Worm (Caenorhabditis elegans) whole organism, L4 larva: ENCODE results near the gene ifb-1.
"Not testable (repeated sequence)": the region's sequence is repeated elsewhere in the genome, so short reads cannot be mapped to it uniquely, and the experiment has no call there.

Experiments used
- D1046.2 ChIP-seq: fragments of 200-800 bp; sonication (Bioruptor generic); IDR thresholded peaks from 2 replicates; pipeline ENCODE4 v1.3.6; 2022; ENCODE audit warnings: missing genetic modification characterization, missing compliant biosample characterization
- F10B5.3 ChIP-seq: sonication (generic microtip); optimal IDR thresholded peaks from 2 replicates; lab custom pipeline; 2016; ENCODE audit warnings: mild to moderate bottlenecking, missing genetic modification characterization, missing compliant biosample characterization
- F26F4.8 ChIP-seq: fragments of 200-800 bp; sonication (Bioruptor generic); conservative IDR thresholded peaks from 2 replicates; pipeline ENCODE4 v1.3.6; 2022; ENCODE audit warnings: missing genetic modification characterization, missing compliant biosample characterization
- F37D6.2 ChIP-seq: sonication (generic microtip); optimal IDR thresholded peaks from 2 replicates; lab custom pipeline; 2016; ENCODE audit warnings: mild to moderate bottlenecking, missing genetic modification characterization, missing compliant biosample characterization
- T20F7.1 ChIP-seq: fragments of 200-800 bp; sonication (Bioruptor generic); optimal IDR thresholded peaks from 2 replicates; lab custom pipeline; 2018; ENCODE audit warnings: mild to moderate bottlenecking, missing genetic modification characterization, missing compliant biosample characterization
- T26A8.4 ChIP-seq: fragments of 200-800 bp; sonication (Bioruptor generic); IDR thresholded peaks from 2 replicates; pipeline ENCODE4 v1.3.6; 2022; ENCODE audit warnings: missing genetic modification characterization, missing compliant biosample characterization
- Y105C5A.15 ChIP-seq: fragments of 200-800 bp; sonication (Bioruptor generic); IDR thresholded peaks from 2 replicates; pipeline ENCODE4 v1.3.6; 2022; ENCODE audit warnings: missing genetic modification characterization, missing compliant biosample characterization
- Y5F2A.4 ChIP-seq: fragments of 200-800 bp; sonication (Bioruptor generic); optimal IDR thresholded peaks from 2 replicates; lab custom pipeline; 2018; ENCODE audit warnings: mild to moderate bottlenecking, missing genetic modification characterization, missing compliant biosample characterization
- aha-1 ChIP-seq: fragments of 150-350 bp; peaks from one replicate; lab custom pipeline; 2014; ENCODE audit warnings: missing biosample characterization, missing genetic modification characterization
- ama-1 ChIP-seq: fragments of 150-350 bp; optimal IDR thresholded peaks from 2 replicates; lab custom pipeline; 2014; ENCODE audit warnings: inconsistent platforms, mixed read lengths
- arid-1 ChIP-seq: fragments of 200-800 bp; sonication (Bioruptor generic); conservative IDR thresholded peaks from 2 replicates; pipeline ENCODE4 v1.3.6; 2022; ENCODE audit warnings: missing genetic modification reagents, missing genetic modification characterization, missing compliant biosample characterization
- ceh-20 ChIP-seq: fragments of 200-800 bp; sonication (Bioruptor generic); IDR thresholded peaks from 2 replicates; pipeline ENCODE4 v1.3.6; 2022; ENCODE audit warnings: missing genetic modification reagents, missing genetic modification characterization, missing compliant biosample characterization
- ceh-32 ChIP-seq: sonication (generic microtip); optimal IDR thresholded peaks from 2 replicates; lab custom pipeline; 2016; ENCODE audit warnings: mild to moderate bottlenecking, missing genetic modification characterization, missing compliant biosample characterization; ENCODE audit not compliant: poor library complexity
- dmd-6 ChIP-seq: fragments of 200-800 bp; sonication (Bioruptor generic); IDR thresholded peaks from 2 replicates; pipeline ENCODE4 v1.3.6; 2022; ENCODE audit warnings: missing genetic modification reagents, missing genetic modification characterization, missing compliant biosample characterization
- dmd-9 ChIP-seq: fragments of 200-800 bp; sonication (Bioruptor generic); IDR thresholded peaks from 2 replicates; pipeline ENCODE4 v1.3.6; 2022; ENCODE audit warnings: missing genetic modification reagents, missing genetic modification characterization, missing compliant biosample characterization
- dve-1 ChIP-seq: sonication (generic microtip); optimal IDR thresholded peaks from 2 replicates; lab custom pipeline; 2017; ENCODE audit warnings: antibody characterized with exemption, mild to moderate bottlenecking, missing genetic modification characterization, missing compliant biosample characterization; ENCODE audit not compliant: insufficient read depth
- egl-43 ChIP-seq: fragments of 200-800 bp; sonication (Bioruptor generic); IDR thresholded peaks from 2 replicates; pipeline ENCODE4 v1.3.6; 2022; ENCODE audit warnings: missing genetic modification reagents, missing genetic modification characterization, missing compliant biosample characterization
- hlh-11 ChIP-seq: fragments of 200-800 bp; sonication (Bioruptor generic); optimal IDR thresholded peaks from 2 replicates; lab custom pipeline; 2018; ENCODE audit warnings: mild to moderate bottlenecking, missing genetic modification characterization, missing compliant biosample characterization
- hmg-1.1 ChIP-seq: fragments of 200-800 bp; sonication (Bioruptor generic); IDR thresholded peaks from 2 replicates; pipeline ENCODE4 v1.3.6; 2022; ENCODE audit warnings: missing genetic modification reagents, missing genetic modification characterization, missing compliant biosample characterization
- lim-7 ChIP-seq: fragments of 200-800 bp; sonication (Bioruptor generic); IDR thresholded peaks from 2 replicates; pipeline ENCODE4 v1.3.6; 2022; ENCODE audit warnings: missing genetic modification characterization, missing compliant biosample characterization
- lin-1 ChIP-seq: fragments of 200-800 bp; sonication (Bioruptor generic); IDR thresholded peaks from 2 replicates; pipeline ENCODE4 v1.3.6; 2022; ENCODE audit warnings: missing genetic modification reagents, missing genetic modification characterization, missing compliant biosample characterization
- lin-15B ChIP-seq: fragments of 150-350 bp; sonication (generic microtip); optimal IDR thresholded peaks from 3 replicates; lab custom pipeline; 2014; ENCODE audit warnings: missing biosample characterization, missing genetic modification characterization
- lin-38 ChIP-seq: fragments of 200-800 bp; sonication (Bioruptor generic); IDR thresholded peaks from 2 replicates; pipeline ENCODE4 v1.3.6; 2022; ENCODE audit warnings: missing genetic modification reagents, missing genetic modification characterization, missing compliant biosample characterization
- madf-9 ChIP-seq: fragments of 200-800 bp; sonication (Bioruptor generic); conservative IDR thresholded peaks from 2 replicates; pipeline ENCODE4 v1.3.6; 2022; ENCODE audit warnings: missing genetic modification reagents, missing genetic modification characterization, missing compliant biosample characterization
- mxl-2 ChIP-seq: fragments of 200-800 bp; sonication (Bioruptor generic); conservative IDR thresholded peaks from 2 replicates; pipeline ENCODE4 v1.3.6; 2022; ENCODE audit warnings: missing genetic modification reagents, missing genetic modification characterization, missing compliant biosample characterization
- mxl-3 ChIP-seq: fragments of 200-800 bp; sonication (Bioruptor generic); optimal IDR thresholded peaks from 2 replicates; lab custom pipeline; 2018; ENCODE audit warnings: mild to moderate bottlenecking, missing genetic modification characterization, missing compliant biosample characterization
- nhr-237 ChIP-seq: sonication (generic microtip); optimal IDR thresholded peaks from 2 replicates; lab custom pipeline; 2017; ENCODE audit warnings: missing biosample characterization, missing genetic modification characterization
- nhr-28 ChIP-seq: fragments of 150-350 bp; optimal IDR thresholded peaks from 2 replicates; lab custom pipeline; 2014; ENCODE audit warnings: missing biosample characterization, missing genetic modification characterization
- nhr-48 ChIP-seq: sonication (generic microtip); optimal IDR thresholded peaks from 2 replicates; lab custom pipeline; 2016; ENCODE audit warnings: mild to moderate bottlenecking, missing genetic modification characterization, missing compliant biosample characterization
- nhr-6 ChIP-seq: fragments of 150-350 bp; optimal IDR thresholded peaks from 2 replicates; lab custom pipeline; 2014; ENCODE audit warnings: missing biosample characterization, missing genetic modification characterization
- pha-4 ChIP-seq, 2 experiments: fragments of 150-350 bp in 1 of 2; fragments of 200-800 bp in 1 of 2; sonication (Bioruptor generic) in 1 of 2; IDR thresholded peaks in 1 of 2; optimal IDR thresholded peaks in 1 of 2; 2 replicates each; pipeline versions ENCODE4 v1.3.6 to Lab custom; 2014 to 2022; ENCODE audit warnings: missing genetic modification characterization in 2 of 2, missing genetic modification reagents in 2 of 2, missing biosample characterization in 1 of 2, missing compliant biosample characterization in 1 of 2
- skn-1 ChIP-seq: fragments of 150-350 bp; optimal IDR thresholded peaks from 2 replicates; lab custom pipeline; 2014; ENCODE audit warnings: missing biosample characterization, missing genetic modification characterization
- snpc-1.2 ChIP-seq: fragments of 200-800 bp; sonication (Bioruptor generic); IDR thresholded peaks from 2 replicates; pipeline ENCODE4 v1.3.6; 2022; ENCODE audit warnings: missing genetic modification reagents, missing genetic modification characterization, missing compliant biosample characterization
- tag-97 ChIP-seq: fragments of 200-800 bp; sonication (Bioruptor generic); IDR thresholded peaks from 2 replicates; pipeline ENCODE4 v1.3.6; 2022; ENCODE audit warnings: missing genetic modification characterization, missing compliant biosample characterization
- unc-130 ChIP-seq: sonication (generic microtip); optimal IDR thresholded peaks from 2 replicates; lab custom pipeline; 2016; ENCODE audit warnings: missing genetic modification reagents, missing genetic modification characterization, missing compliant biosample characterization
- unc-62 ChIP-seq, 3 experiments: fragments of 150-350 bp in 1 of 3; sonication (generic microtip); optimal IDR thresholded peaks in 2 of 3; peaks in 1 of 3; 1 replicate in 1 of 3; 2 replicates in 2 of 3; lab custom pipeline; 2014 to 2017; ENCODE audit warnings: missing biosample characterization in 3 of 3, missing genetic modification characterization in 3 of 3, missing genetic modification reagents in 3 of 3, missing genotype in 1 of 3
- vab-7 ChIP-seq: fragments of 200-800 bp; sonication (Bioruptor generic); IDR thresholded peaks from 2 replicates; pipeline ENCODE4 v1.3.6; 2022; ENCODE audit warnings: missing genetic modification reagents, missing genetic modification characterization, missing compliant biosample characterization
- zfp-3 ChIP-seq: fragments of 200-800 bp; sonication (Bioruptor generic); conservative IDR thresholded peaks from 2 replicates; pipeline ENCODE4 v1.3.6; 2022; ENCODE audit warnings: missing genetic modification reagents, missing genetic modification characterization, missing compliant biosample characterization
- zip-11 ChIP-seq: fragments of 200-800 bp; sonication (Bioruptor generic); IDR thresholded peaks from 2 replicates; pipeline ENCODE4 v1.3.6; 2022; ENCODE audit warnings: missing genetic modification characterization, missing compliant biosample characterization

The ifb-1 gene

ce11 chrII:5754168-5754567, 11.2 kb upstream of the ifb-1 start, which contains the start of gene F10C1.8:
Gene F10C1.8, plus strand, starts transcription at chrII:5754468.
- TF ChIP-seq skn-1 (tag; lab: Kevin White, UChicago): no peak
- TF ChIP-seq, all 104 proteins: peak for 0

- TF ChIP-seq pha-4 (GFP tag; IDR thresholded peaks at IDR 0.05; lab: Robert Waterston, UW); pha-4 (tag; optimal IDR thresholded peaks at IDR 0.05; lab: Kevin White, UChicago); unc-62 (GFP tag; optimal IDR thresholded peaks at IDR 0.05 in 1 of 2; lab: Kevin White, UChicago); unc-62 (tag; optimal IDR thresholded peaks at IDR 0.05; lab: Kevin White, UChicago); nhr-28: not testable (repeated sequence)
- TF ChIP-seq, all 104 proteins: peak for 0; not testable (repeated sequence) for 104
Observed at ce11 chrII:5757656-5758055, 7.8 kb upstream of the ifb-1 start, which contains the start of the genes F10C1.3 and F10C1.23. Gene F10C1.3, minus strand, starts transcription at chrII:5757756. Gene F10C1.23, plus strand, starts transcription at chrII:5758040.

- TF ChIP-seq nhr-28 (peak; percentile 6), unc-62 (GFP tag; optimal IDR thresholded peaks at IDR 0.05 in 1 of 2; lab: Kevin White, UChicago) (peak in 1 of 2 experiments; percentile 44), unc-62 (tag; optimal IDR thresholded peaks at IDR 0.05; lab: Kevin White, UChicago) (no peak), dmd-9 (GFP tag; lab: Robert Waterston, UW) (no peak)
Observed at ce11 chrII:5768274-5768820, 2.9 kb downstream of the ifb-1 start.

- TF ChIP-seq F37D6.2 (tag; lab: Kevin White, UChicago) (peak; percentile 2), dmd-9 (GFP tag; lab: Robert Waterston, UW) (peak; percentile 63), T20F7.1 (GFP tag; lab: Kevin White, UChicago) (no peak), aha-1 (tag; lab: Kevin White, UChicago) (peak; percentile 10), dve-1 (tag; lab: Kevin White, UChicago) (peak; percentile 41), ceh-20 (GFP tag; lab: Robert Waterston, UW) (peak; percentile 64; the same call in 1 of the 2 replicates), dmd-6 (GFP tag; lab: Robert Waterston, UW) (peak; percentile 58), egl-43 (GFP tag; lab: Robert Waterston, UW) (peak; percentile 87), snpc-1.2 (peak; percentile 65; the same call in 1 of the 2 replicates), F26F4.8 (GFP tag; lab: Robert Waterston, UW) (0 out of 2 replicates have a peak, but pooled peaks have one; percentile 10), T26A8.4 (GFP tag; lab: Robert Waterston, UW) (peak; percentile 57; the same call in 1 of the 2 replicates), zfp-3 (0 out of 2 replicates have a peak, but pooled peaks have one; percentile 54), madf-9 (GFP tag; lab: Robert Waterston, UW) (peak; percentile 73), pha-4 (GFP tag; IDR thresholded peaks at IDR 0.05; lab: Robert Waterston, UW) (peak; percentile 66; the same call in 1 of the 2 replicates), pha-4 (tag; optimal IDR thresholded peaks at IDR 0.05; lab: Kevin White, UChicago) (no peak), lin-38 (GFP tag; lab: Robert Waterston, UW) (peak; percentile 72), mxl-3 (peak; percentile 57), Y105C5A.15 (GFP tag; lab: Robert Waterston, UW) (peak; percentile 71; the same call in 1 of the 2 replicates), Y5F2A.4 (GFP tag; lab: Kevin White, UChicago) (no peak), zip-11 (GFP tag; lab: Robert Waterston, UW) (0 out of 2 replicates have a peak, but pooled peaks have one; percentile 32), tag-97 (GFP tag; lab: Robert Waterston, UW) (no peak), nhr-237 (tag; lab: Kevin White, UChicago) (no peak), mxl-2 (no peak), lim-7 (peak; percentile 87), nhr-6 (tag; lab: Kevin White, UChicago) (no peak), ama-1 (lab: Kevin White, UChicago) (no peak), skn-1 (tag; lab: Kevin White, UChicago) (no peak), D1046.2 (GFP tag; lab: Robert Waterston, UW) (0 out of 2 replicates have a peak, but pooled peaks have one; percentile 59), hlh-11 (tag; lab: Kevin White, UChicago) (peak; percentile 11), F10B5.3 (tag; lab: Kevin White, UChicago) (peak; percentile 14), arid-1 (GFP tag; lab: Robert Waterston, UW) (peak; percentile 72), lin-15B (tag; lab: Kevin White, UChicago) (no peak), unc-130 (GFP tag; lab: Kevin White, UChicago) (peak; percentile 49), ceh-32 (no peak), lin-1 (GFP tag; lab: Robert Waterston, UW) (no peak), unc-62 (GFP tag; optimal IDR thresholded peaks at IDR 0.05 in 1 of 2; lab: Kevin White, UChicago) (peak in 1 of 2 experiments; percentile 93), unc-62 (tag; optimal IDR thresholded peaks at IDR 0.05; lab: Kevin White, UChicago) (no peak), vab-7 (GFP tag; lab: Robert Waterston, UW) (peak; percentile 73), hmg-1.1 (GFP tag; lab: Robert Waterston, UW) (peak; percentile 83), nhr-48 (tag; lab: Kevin White, UChicago) (peak; percentile 24)
Observed at ce11 chrII:5772547-5773142, 7.2 kb downstream of the ifb-1 start.
